Worm (Caenorhabditis elegans) whole organism, L4/young adult: ENCODE data around the gene clec-35.

Experiments used
- W03F9.2 ChIP-seq: fragments of 150-350 bp; optimal IDR thresholded peaks from 2 replicates; lab custom pipeline; 2014; ENCODE audit warnings: missing biosample characterization, missing genetic modification characterization
- dao-5 ChIP-seq: sonication (generic microtip); optimal IDR thresholded peaks from 2 replicates; lab custom pipeline; 2016; ENCODE audit warnings: missing genotype, missing genetic modification characterization, moderate library complexity, missing compliant biosample characterization
- him-1 ChIP-seq: sonication (generic microtip); optimal IDR thresholded peaks from 2 replicates; lab custom pipeline; 2016; ENCODE audit warnings: missing genotype, missing genetic modification reagents, missing genetic modification characterization, missing compliant biosample characterization

The clec-35 gene

DNA sequence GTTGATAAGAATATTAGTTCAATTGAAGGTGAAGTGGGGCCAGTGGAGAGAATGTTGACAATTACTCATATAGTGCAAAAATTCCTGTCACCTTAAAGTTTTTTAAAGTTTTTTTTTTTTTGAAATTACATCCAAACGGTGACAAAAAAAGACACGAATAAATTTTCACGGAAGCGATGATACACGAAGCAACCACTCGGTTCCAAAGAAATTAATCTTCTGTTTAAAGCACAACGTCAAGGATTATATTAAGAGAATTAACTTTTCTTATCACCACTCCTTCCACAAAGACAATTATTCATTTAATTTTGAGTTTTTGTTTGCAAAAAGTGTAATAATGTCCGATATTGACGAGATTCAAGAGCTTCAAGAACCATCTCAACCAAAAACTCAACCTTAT is 11.5 kb upstream of the clec-35 start, which contains the start of gene clec-28:
TSS of gene clec-28 (plus strand) at position 301 of the 400 bp plus-strand sequence.
- no peak for TF ChIP-seq W03F9.2 (tag; lab: Kevin White, UChicago)
- TF ChIP-seq dao-5 (tag; lab: Kevin White, UChicago) = no peak
- no peak for TF ChIP-seq him-1

DNA sequence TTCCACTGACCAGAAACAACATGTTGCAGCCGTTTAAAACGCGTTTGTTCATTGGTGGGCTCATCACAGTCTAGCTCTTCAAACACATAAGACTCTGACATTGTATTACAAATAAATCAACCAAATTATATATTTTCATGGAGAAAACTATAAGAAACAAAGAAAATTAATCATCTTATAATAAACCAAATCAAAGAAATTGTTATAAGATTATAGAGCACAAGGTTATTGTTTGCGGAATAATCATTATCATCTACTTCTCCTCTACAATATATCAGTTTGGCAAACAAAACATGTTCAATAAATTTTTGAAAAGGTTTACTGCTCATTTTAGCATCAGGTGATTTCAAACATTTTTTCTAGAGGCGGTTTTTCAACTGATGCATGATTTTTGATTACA is 7.9 kb upstream of the clec-35 start, which contains the start of the genes clec-32 and clec-24:
TSS of gene clec-32 (minus strand) at position 101 of the 400 bp plus-strand sequence.
TSS of gene clec-24 (plus strand) at position 294 of the 400 bp plus-strand sequence.
- TF ChIP-seq dao-5 (tag; lab: Kevin White, UChicago) = no peak
- TF ChIP-seq him-1 = no peak
- no peak for TF ChIP-seq W03F9.2 (tag; lab: Kevin White, UChicago)

DNA sequence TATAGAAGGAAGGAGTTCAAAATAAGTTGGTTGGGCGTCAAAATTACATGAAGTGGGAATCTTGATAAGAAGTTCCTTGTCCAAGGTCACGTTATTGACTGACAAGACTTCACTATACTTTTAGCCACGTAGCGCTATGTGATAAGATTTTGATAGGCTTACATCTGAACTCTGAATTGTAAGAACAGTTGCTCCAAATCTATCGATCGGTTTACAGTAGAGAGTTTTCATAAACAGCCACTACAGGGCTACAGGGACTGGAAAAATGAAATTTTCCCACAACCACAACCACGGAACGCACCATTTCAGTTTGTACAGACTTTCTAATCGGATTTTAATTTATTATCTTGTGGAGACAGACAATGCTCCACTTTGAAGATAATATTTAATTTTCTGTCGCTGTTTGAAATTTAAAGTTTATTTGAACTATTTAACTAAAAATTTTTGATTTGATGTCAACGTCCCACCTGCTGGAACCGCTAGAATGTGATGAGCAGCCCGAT is 4.2 kb upstream of the clec-35 start, which contains the start of the genes clec-31 and clec-22:
TSS of gene clec-31 (minus strand) at position 101 of the 503 bp plus-strand sequence.
TSS of gene clec-22 (plus strand) at position 453 of the 503 bp plus-strand sequence.
- TF ChIP-seq dao-5 (tag; lab: Kevin White, UChicago) = no peak
- no peak for TF ChIP-seq W03F9.2 (tag; lab: Kevin White, UChicago)

DNA sequence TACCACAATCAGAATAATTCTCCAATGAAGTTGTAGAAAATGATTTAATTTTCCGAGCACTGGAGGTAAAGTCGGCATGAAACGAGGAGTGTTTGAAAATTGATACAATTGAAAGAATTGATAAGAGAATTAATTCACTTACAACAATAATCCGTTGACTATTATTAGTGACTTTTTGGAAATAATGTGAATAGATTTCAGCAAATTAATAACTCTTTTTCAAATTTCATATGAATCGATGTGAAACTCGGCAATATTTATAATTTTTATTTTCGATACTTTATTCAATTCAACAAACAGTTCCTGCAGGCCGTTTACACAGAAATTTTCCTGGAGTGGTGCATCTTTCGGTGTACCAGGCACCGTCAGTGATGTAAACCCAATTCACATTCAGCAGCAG is 1.9 kb downstream of the clec-35 start, which contains the start of gene clec-37:
TSS of gene clec-37 (minus strand) at position 101 of the 400 bp plus-strand sequence.
- TF ChIP-seq dao-5 (tag; lab: Kevin White, UChicago) (no peak), him-1 (no peak), W03F9.2 (tag; lab: Kevin White, UChicago) (no peak)

ce11 chrV:16848498-16848897 is 5.4 kb downstream of the clec-35 start, which contains the start of the genes clec-36 and clec-26:
Gene clec-36, minus strand, starts transcription at chrV:16848598.
Gene clec-26, plus strand, starts transcription at chrV:16848611.
- TF ChIP-seq him-1 = no peak
- no peak for TF ChIP-seq W03F9.2 (tag; lab: Kevin White, UChicago)
- no peak for TF ChIP-seq dao-5 (tag; lab: Kevin White, UChicago)

DNA sequence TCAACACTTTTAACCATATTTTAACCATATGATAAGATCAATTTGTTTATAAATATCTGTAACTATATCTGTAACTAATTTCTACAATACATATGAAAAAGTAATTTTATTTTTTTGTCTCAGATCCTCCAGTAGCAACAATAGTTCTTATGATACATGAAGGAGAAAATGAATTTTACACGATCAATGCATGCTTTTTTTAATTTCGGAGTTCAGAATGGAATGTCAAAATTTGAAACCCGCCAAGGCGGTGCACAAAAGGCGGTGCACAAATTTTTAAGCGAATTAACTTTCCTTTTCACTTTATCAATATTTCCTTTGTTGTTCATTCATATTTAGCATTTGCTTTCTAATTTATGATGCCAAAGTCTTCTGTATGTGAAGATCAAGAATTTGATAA is 10.9 kb downstream of the clec-35 start, which contains the start of gene clec-25:
TSS of gene clec-25 (plus strand) at position 301 of the 400 bp plus-strand sequence.
- TF ChIP-seq dao-5 (tag; lab: Kevin White, UChicago) = no peak
- TF ChIP-seq W03F9.2 (tag; lab: Kevin White, UChicago) = no peak
- TF ChIP-seq him-1 = no peak

ce11 chrV:16840961-16841360 is 12.9 kb downstream of the clec-35 start, which contains the start of gene clec-40:
Gene clec-40, minus strand, starts transcription at chrV:16841061.
- no peak for TF ChIP-seq dao-5 (tag; lab: Kevin White, UChicago)
- TF ChIP-seq W03F9.2 (tag; lab: Kevin White, UChicago) = no peak
- TF ChIP-seq him-1 = no peak

ce11 chrV:16840283-16840682 is 13.6 kb downstream of the clec-35 start:
- TF ChIP-seq W03F9.2 (tag; lab: Kevin White, UChicago) (no peak), him-1 (no peak), dao-5 (tag; lab: Kevin White, UChicago) (no peak)

- TF ChIP-seq W03F9.2 (tag; lab: Kevin White, UChicago) (no peak), dao-5 (tag; lab: Kevin White, UChicago) (no peak), him-1 (no peak)
These were observed 15.4 kb downstream of the clec-35 start for ce11 chrV:16838435-16838834.

DNA sequence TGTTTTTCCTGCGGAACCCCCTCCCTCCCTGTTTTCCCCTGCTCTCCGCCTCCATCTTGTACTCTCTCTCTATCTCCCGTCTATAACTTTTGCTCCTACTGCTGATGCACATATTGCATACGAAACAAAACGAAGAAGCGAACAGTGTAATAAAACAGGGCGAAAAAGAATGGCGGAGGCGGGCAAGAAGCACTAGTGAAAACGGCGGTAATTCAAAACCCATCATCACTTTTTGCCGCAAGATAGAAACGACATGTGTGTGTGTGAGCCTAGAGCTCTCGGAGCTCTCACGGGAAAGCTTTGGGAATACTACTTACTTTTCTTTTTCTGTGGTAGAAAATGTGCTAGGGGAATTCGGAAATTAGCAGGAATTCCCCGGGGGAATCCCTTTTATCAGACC is 17.8 kb downstream of the clec-35 start:
- no peak for TF ChIP-seq dao-5 (tag; lab: Kevin White, UChicago)
- TF ChIP-seq W03F9.2 (tag; lab: Kevin White, UChicago) = no peak
- TF ChIP-seq him-1 = no peak

DNA sequence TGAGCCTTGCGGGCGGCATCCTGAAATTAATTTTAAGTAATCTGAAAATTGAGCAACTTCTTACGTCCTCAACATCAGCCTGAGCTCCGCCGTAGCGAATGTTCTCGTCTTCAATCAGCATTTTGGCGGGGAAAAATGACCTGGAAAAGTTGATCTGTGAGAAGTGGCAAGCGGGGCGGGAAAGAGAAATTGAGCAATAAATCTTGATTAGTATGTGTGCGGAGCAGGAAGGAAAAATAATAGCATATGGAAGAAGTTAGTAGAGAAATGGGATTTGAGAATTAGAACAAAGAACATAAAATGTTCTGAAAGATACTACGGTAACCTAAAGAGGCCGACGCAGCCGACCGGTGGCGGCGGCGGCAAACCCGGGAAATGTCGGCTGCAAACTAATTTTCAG is 18.9 kb downstream of the clec-35 start, which contains the start of gene tni-3:
TSS of gene tni-3 (minus strand) at position 140 of the 400 bp plus-strand sequence.
- TF ChIP-seq him-1 (no peak), W03F9.2 (tag; lab: Kevin White, UChicago) (no peak), dao-5 (tag; lab: Kevin White, UChicago) (no peak)

DNA sequence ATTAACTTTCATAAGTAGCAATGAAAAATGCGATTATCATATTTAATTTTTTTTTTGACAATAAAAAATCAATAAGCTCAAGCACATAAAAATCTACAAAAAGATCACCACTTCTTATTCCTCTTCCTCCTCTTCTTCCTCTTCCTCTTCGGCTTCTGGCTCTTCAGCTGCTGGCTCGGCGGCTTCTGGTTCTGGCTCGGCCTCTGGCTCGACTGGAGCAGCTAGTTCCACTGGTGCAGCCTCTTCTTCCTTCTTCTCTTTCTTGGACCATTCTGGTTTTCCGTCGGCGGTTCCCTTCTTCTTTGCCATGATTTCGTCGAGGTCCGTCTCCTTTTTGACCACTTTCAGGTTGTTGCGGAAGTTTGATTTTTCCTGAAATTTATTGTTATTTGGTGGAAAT is 20.2 kb downstream of the clec-35 start:
- no peak for TF ChIP-seq dao-5 (tag; lab: Kevin White, UChicago)
- TF ChIP-seq him-1 = no peak
- no peak for TF ChIP-seq W03F9.2 (tag; lab: Kevin White, UChicago)

DNA sequence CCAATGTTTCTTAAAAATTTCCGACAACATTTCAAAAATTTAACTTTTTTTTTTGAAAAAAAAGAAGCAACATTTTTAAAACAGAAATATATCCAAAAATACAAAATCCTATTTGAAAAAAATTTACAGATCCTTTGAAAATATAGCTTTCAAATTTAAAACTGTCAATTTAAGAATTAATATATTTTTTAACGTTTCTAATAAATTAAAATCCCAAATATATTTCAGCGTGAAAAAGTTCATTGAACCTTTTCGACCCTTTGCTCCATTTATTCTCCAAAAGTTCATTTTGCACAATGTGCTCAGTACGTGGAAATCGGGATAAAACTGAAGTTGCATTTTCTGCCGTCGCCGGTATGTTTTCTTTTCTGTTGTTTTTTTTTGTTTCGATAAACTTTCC is 21.0 kb downstream of the clec-35 start, which contains the start of gene phy-3:
TSS of gene phy-3 (plus strand) at position 301 of the 400 bp plus-strand sequence.
- TF ChIP-seq W03F9.2 (tag; lab: Kevin White, UChicago) (no peak), dao-5 (tag; lab: Kevin White, UChicago) (no peak), him-1 (no peak)

DNA sequence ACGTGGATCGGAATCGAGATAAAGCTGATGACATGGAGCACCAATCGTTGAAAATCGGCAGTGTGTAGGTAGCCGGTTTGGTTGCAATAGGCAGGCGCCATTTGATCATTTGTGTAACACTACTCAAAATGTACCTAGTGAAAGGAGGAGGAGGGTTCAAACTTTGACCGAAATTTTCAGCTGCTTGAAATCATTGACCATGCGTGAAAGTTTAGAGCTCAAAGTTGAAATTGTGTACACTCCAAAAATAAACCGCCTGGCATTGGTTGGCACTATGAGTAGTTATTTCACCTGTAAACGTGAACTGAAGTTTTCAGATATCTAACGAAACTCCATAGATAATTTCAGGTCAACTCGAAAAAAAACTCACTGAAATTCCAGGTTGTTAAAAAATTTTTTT is 21.9 kb downstream of the clec-35 start, which contains the start of gene srh-215:
TSS of gene srh-215 (minus strand) at position 101 of the 400 bp plus-strand sequence.
- TF ChIP-seq W03F9.2 (tag; lab: Kevin White, UChicago) = no peak
- TF ChIP-seq him-1 = no peak
- TF ChIP-seq dao-5 (tag; lab: Kevin White, UChicago) = no peak
